Fruit fly (Drosophila melanogaster) ovary, adult (tissue): ENCODE data around the gene CG42495.

ENCODE experiments used
- CG17801 ChIP-seq: fragments of 200-800 bp; optimal IDR thresholded peaks from 2 replicates; lab custom pipeline; 2019; ENCODE audit warnings: missing biosample characterization, mild to moderate bottlenecking, missing genetic modification characterization, moderate library complexity; ENCODE audit not compliant: partially characterized antibody

CG42495 gene

DNA sequence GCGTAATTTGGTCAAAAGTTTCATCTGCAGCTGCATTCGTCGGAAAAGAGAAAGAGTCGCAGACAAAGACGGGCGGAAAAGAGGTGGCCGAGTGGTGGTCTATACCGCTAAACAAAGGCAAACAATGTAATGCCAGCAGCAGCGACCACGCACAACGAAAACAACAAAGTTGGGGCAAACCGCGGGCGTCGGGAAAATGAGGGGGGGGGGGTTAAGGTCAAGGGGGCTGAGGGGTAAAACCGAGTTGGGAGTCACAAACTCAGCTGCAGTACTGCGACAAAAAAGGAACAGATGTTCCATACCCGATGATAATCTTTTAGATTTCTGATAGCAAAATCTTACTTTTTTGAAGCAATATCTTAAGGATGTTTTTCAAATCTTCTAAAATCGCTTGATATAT, 30.4 kb upstream of the CG42495 start:
- TF ChIP-seq CG17801 (GFP tag; lab: Kevin White, UChicago): no peak

DNA sequence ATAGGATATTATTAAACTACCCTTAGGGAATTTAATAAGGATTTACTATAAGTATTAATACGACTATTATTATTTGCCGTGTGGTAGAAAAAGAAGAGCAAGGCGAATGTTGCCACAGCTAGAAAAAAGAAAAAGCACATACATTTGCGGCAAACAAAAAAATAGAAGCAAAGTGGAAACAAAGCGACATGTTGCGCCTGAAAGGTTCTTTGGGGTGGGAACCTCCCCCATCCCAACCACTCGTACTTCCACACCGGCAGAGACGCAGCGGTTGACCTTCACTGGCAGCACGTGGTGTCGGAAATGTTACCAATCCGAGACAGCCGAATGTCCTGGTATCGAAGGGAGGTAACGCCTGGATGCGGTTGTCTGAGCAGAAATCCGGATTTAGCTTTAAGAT, 29.8 kb upstream of the CG42495 start:
- no peak for TF ChIP-seq CG17801 (GFP tag; lab: Kevin White, UChicago)

DNA sequence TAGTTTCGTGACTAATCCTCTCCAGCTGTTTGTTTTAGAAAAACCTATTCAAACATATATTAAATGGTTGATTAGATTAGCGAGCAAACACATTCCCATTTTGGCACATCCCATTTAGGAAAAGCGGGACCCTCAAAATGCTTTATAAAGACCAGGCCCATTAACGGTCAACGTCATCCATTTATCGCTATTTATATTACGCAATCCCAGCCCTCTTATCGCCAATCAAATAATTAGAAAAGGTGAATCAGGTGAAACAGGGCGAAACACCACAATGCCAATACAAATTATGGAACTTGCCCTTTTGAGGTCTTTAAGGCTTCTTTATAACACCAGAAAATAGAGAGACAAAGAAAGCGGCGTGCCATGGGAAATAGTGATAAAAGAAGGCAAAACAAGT, 29.1 kb upstream of the CG42495 start:
- TF ChIP-seq CG17801 (GFP tag; lab: Kevin White, UChicago): no peak

DNA sequence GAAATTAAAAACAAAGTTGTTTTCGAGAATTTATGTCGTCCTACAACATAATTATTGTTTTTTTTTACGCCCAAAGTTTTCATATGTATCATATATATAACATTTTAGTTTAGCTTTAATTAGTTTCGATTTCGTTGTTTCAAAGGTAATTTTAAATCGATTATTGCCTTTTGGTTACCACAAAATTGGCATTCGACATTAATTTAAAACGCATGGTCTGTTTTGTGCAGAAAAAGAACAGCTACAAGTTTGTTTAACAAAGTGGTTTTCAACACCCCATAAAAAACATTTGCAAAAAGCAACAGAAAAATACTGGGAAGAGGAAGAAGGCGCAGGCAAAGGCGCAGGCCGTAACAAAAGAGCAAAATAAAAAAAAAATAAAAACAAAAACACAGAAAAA, 28.7 kb upstream of the CG42495 start:
- no peak for TF ChIP-seq CG17801 (GFP tag; lab: Kevin White, UChicago)

DNA sequence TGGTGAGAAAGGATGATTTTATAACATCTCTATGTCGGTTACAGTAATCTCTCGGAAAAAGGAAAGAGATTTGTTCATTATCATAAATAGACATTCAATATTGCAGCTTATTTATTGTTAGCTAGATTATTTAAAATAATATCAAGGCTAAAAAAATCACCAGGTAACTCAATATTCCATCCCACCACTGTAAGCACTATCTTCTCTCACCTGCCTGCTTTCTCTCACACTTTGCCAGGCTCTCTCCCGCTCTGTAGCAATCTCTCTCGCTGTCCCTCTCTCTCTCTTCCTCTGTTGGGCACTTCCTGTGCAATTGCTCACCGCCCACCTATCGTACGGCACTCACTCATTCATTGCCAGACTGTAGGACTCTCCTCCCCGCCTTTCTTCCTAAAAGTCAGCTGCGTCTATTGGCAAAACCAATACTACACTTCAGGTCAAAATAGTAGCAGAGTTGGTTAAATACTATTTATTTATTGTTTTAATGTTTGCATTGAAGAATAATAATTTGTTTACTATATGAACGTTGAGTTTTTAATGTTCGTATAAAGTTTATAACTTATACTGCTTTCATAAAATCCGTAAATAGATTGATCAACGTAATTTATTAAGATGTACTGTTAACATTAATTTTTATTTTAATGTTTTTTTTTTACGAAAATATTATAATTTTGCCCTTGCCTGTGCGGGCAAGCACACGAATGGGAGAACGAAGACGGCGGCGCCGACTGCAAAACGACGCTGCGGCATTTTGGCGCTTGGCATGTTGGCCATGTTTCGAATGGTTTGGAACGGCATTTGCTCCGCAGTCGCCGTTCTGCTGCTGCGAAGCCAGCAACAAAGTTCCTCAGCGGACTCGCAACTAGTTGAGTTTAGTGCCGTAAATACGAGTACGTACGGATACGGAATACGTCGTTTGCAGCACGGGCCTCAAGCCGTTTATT, 26.3 kb upstream of the CG42495 start:
- peak; percentile 38 for TF ChIP-seq CG17801 (GFP tag; lab: Kevin White, UChicago)

DNA sequence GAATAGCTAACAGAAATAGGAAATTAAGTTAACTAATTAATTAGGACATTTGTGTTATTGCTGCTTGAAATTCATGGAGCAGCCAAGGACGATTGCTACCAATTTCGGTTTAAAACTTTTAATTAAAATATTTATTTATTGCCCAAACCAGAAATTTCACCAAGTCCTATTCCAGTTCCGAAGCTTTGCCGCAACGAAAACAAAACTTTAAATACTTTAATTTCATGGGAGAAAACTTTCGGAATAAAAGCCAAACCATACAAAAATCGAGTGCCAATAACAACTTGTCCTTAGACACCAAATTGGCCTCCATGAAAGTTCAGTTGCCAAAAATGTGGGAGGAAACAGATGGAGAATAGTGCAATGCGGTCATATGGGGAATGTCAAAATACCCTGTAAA, 23.9 kb upstream of the CG42495 start:
- no peak for TF ChIP-seq CG17801 (GFP tag; lab: Kevin White, UChicago)

DNA sequence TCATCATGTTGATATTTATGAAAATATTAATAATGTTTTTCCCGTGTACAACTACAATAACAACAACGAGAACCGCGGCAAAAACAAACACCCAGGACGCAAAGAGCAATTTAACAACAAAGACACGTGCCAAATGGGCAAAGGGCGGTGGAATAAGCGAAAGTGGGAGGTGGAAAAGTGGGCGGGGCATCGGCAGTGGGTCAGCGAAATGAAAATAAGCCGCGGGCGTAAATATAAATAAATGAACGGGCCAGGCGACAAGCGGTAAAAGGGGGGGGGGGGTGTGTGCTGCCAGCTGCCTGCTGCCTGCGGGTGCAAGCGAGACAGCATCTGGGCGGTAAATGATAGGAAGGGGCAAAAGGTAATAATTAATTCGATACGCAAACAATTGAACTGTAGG, 13.4 kb upstream of the CG42495 start:
- no peak for TF ChIP-seq CG17801 (GFP tag; lab: Kevin White, UChicago)

DNA sequence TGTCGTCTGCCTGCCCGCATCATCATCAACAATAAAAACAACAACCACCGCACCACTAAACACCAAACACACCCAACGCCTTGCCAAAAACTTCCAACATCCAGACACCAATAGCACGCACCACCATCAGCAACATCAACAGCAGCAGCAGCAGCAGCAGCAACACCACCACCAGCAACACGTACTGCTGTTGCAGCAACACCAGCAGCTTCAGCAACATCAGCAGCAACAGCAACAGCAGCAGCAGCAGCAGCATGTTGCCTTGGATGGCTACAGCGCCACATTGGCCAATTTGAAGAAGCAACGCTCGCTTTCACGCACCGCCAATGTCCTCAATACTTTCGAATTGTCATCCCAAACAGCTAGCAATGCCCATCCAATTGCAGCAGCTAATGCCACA, 1.6 kb upstream of the CG42495 start:
- no peak for TF ChIP-seq CG17801 (GFP tag; lab: Kevin White, UChicago)

DNA sequence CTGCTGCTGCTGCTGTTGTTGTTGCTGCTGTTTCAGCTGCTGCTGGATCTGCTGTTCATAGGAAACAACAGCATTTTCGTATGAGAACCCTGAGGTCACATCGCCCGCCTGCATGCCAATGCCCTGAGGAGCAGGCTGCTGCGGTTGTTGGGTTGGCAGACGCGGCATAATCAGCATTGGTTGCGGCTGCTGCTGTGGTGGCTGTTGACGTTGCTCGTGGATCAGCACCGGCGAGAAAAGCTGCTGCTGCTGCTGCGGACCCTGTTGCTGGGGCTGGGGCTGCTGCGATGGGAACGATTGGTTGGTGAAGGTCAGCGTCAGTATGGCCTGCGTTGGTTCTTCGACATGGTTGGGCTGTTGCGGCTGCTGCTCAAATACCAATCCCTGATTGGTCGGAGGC, 2.7 kb downstream of the CG42495 start:
- TF ChIP-seq CG17801 (GFP tag; lab: Kevin White, UChicago): no peak

DNA sequence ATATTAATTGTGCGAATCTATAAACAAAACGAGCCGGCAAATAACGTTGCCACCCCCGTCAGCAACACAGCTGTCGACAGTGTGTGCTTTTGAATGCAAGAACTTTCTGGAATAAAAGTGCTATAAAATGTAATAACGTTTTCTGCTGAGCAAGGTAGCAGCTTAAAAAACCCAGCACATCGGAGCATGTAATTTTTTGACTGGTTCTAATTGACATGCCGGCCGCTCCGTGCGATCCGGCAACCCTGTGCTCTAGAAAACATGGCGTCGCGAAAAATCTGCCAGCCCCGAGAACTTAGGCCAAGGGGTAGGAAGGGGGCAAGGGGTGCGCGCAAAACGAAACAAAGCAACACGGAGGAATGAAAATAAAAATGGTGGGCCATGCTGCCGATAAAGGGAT, 5.0 kb downstream of the CG42495 start:
- peak; percentile 11 for TF ChIP-seq CG17801 (GFP tag; lab: Kevin White, UChicago)

DNA sequence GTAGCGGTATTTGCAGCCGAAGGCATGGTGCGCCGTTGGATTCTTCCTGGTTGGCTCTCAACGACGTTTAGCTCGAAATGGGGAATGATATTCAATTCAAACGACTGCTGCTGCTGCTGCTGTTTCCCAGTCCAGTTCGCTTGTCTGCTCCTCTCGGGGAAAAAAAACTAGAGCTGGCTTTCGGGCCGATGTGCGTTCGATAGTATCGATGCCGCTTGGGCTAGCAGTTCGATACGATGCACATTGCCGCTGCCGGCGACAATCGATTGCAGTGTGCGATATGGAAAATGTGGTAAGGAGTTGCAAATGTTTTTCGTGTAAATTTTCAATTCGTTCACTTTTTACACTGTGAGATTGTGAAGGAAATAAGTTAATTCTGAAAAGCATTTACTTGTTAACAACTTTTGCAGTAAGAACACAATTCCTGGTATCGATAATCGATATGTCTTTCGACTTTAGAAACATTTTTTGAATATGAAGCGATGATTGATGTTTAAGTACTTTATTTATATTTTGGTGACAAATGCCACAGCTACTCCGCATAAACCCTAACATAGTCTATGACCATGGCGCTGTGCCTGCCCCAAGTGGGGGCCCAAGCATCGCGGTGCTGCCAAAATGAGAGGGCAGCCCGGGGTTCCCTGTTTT, 5.9 kb downstream of the CG42495 start, which contains the start of gene Capr:
TSS of gene Capr (minus strand) at position 339 of the 648 bp plus-strand sequence.
- TF ChIP-seq CG17801 (GFP tag; lab: Kevin White, UChicago): peak; percentile 60

DNA sequence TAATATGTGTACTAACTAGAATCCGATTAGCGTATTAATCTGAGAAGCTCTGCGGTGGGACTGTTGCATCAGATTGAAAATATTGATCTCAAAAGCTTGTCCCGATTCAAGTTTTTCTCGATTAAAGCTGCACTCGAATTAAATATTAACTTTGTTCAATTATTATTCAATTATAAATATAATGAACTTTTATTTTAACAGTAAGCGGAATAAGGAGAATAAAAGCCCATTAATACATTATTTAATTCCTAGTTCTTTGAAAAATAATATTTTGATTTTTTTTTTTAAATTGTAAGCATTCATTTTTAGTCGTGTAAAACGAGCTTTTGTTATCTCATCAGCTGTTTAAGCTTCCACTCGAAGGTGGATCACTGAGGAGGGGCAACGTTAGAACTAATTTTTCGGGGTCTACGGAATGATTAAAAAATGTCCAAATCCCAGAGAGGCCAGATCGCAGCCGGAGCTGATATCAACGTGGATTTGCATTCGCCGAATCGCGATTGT, 8.3 kb downstream of the CG42495 start, which contains the start of the genes GNBP2 and GNBP1:
TSS of gene GNBP2 (minus strand) at position 51 of the 504 bp plus-strand sequence.
TSS of gene GNBP1 (plus strand) at position 438 of the 504 bp plus-strand sequence.
- peak; percentile 40 for TF ChIP-seq CG17801 (GFP tag; lab: Kevin White, UChicago)

DNA sequence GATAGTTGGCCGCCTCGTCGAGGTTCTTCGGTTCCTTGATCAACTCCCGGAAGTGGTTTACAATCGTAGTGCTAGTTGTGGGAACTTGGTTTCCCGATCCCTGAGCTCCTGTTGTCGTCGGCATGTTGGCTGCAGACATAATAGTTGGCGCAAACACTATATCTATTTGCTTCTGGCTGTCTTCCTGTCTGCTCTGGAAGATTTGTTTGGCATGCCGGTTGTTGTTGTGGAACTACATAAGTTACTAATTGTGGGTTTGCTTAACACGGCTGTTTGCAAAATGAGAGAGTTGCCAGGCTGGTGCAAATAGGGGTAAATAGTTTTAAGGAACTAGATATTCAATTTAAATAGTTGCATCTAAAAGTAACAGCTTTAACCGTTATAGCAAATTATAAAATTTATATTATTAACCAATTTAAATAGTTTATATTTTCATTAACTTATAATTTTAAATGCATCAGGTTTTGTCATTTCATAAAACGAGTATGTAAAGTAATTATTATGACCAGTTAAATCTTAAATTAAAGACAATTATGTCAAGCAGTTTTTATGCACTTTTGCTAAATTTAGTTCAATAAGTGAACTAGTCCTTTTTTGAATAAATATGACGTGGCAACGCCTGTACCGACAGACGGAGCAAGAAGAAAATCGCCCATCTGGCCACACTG, 14.5 kb downstream of the CG42495 start, which contains the start of the genes Sgf11 and CG32202:
TSS of gene Sgf11 (minus strand) at position 287 of the 668 bp plus-strand sequence.
TSS of gene CG32202 (plus strand) at position 635 of the 668 bp plus-strand sequence.
- peak; percentile 57 for TF ChIP-seq CG17801 (GFP tag; lab: Kevin White, UChicago)

DNA sequence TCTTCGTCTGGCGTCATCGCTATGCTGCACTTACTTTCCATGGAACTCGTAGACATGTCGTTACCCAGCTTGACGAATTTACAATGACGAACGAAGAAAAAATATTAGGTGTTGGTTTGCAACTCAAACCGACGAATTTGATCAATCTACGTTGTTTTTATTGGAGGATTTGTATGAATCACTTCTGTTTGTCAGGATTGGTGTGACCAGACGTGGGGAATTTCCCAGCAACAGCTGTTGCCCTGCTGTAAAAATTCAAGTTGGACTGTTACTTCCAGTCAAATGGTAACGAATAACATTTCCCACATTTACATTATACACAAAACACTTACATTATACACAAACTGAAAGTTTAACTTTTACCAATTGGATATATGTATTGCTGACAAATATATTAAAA, 16.7 kb downstream of the CG42495 start, which contains the start of gene Chmp1:
TSS of gene Chmp1 (minus strand) at position 216 of the 400 bp plus-strand sequence.
- peak; percentile 52 for TF ChIP-seq CG17801 (GFP tag; lab: Kevin White, UChicago)
